Worm (Caenorhabditis elegans): ENCODE results near the gene msp-51.

- TF ChIP-seq cog-1 (tag; optimal IDR thresholded peaks at IDR 0.05) (no peak), klf-2 (GFP tag; conservative IDR thresholded peaks at IDR 0.05) (no peak), ref-1 (GFP tag; conservative IDR thresholded peaks at IDR 0.05) (no peak), flt-1 (GFP tag; IDR thresholded peaks at IDR 0.05) (no peak), ztf-23 (GFP tag; IDR thresholded peaks at IDR 0.05) (no peak), T22C8.4 (GFP tag; IDR thresholded peaks at IDR 0.05) (no peak), ztf-29 (GFP tag; IDR thresholded peaks at IDR 0.05) (no peak)
Observed at ce11 chrIV:5339255-5339654, 44.1 kb upstream of the msp-51 start, which contains the start of gene Y4C6B.2.

Data from whole organism, midembryonic.